Worm (Caenorhabditis elegans) whole organism, L4 larva: ENCODE measurements around the gene R05F9.7.
"Not testable (repeated sequence)": the region's sequence is repeated elsewhere in the genome, so short reads cannot be mapped to it uniquely, and the experiment has no call there.

Experiments used
- F10B5.3 ChIP-seq: sonication (generic microtip); optimal IDR thresholded peaks from 2 replicates; lab custom pipeline; 2016; ENCODE audit warnings: mild to moderate bottlenecking, missing genetic modification characterization, missing compliant biosample characterization
- F37D6.2 ChIP-seq: sonication (generic microtip); optimal IDR thresholded peaks from 2 replicates; lab custom pipeline; 2016; ENCODE audit warnings: mild to moderate bottlenecking, missing genetic modification characterization, missing compliant biosample characterization
- T26A8.4 ChIP-seq: fragments of 200-800 bp; sonication (Bioruptor generic); IDR thresholded peaks from 2 replicates; pipeline ENCODE4 v1.3.6; 2022; ENCODE audit warnings: missing genetic modification characterization, missing compliant biosample characterization
- Y105C5A.15 ChIP-seq: fragments of 200-800 bp; sonication (Bioruptor generic); IDR thresholded peaks from 2 replicates; pipeline ENCODE4 v1.3.6; 2022; ENCODE audit warnings: missing genetic modification characterization, missing compliant biosample characterization
- ama-1 ChIP-seq: fragments of 150-350 bp; optimal IDR thresholded peaks from 2 replicates; lab custom pipeline; 2014; ENCODE audit warnings: inconsistent platforms, mixed read lengths
- arid-1 ChIP-seq: fragments of 200-800 bp; sonication (Bioruptor generic); conservative IDR thresholded peaks from 2 replicates; pipeline ENCODE4 v1.3.6; 2022; ENCODE audit warnings: missing genetic modification reagents, missing genetic modification characterization, missing compliant biosample characterization
- ceh-20 ChIP-seq: fragments of 200-800 bp; sonication (Bioruptor generic); IDR thresholded peaks from 2 replicates; pipeline ENCODE4 v1.3.6; 2022; ENCODE audit warnings: missing genetic modification reagents, missing genetic modification characterization, missing compliant biosample characterization
- ceh-82 ChIP-seq: sonication (generic microtip); optimal IDR thresholded peaks from 2 replicates; lab custom pipeline; 2017; ENCODE audit warnings: missing biosample characterization, missing genetic modification characterization
- ces-1 ChIP-seq: fragments of 150-350 bp; sonication (generic microtip); optimal IDR thresholded peaks from 4 replicates; lab custom pipeline; 2014; ENCODE audit warnings: missing biosample characterization, missing genetic modification reagents, missing genetic modification characterization
- ctbp-1 ChIP-seq: fragments of 200-800 bp; sonication (Bioruptor generic); IDR thresholded peaks from 2 replicates; pipeline ENCODE4 v1.3.6; 2022; ENCODE audit warnings: missing genetic modification reagents, missing genetic modification characterization, missing compliant biosample characterization
- daf-16 ChIP-seq, 3 experiments: sonication (generic microtip); optimal IDR thresholded peaks; 2 replicates each; lab custom pipeline; 2016 to 2017; ENCODE audit warnings: missing genetic modification characterization in 3 of 3, missing genetic modification reagents in 3 of 3, mild to moderate bottlenecking in 2 of 3, missing compliant biosample characterization in 2 of 3, missing biosample characterization in 1 of 3, moderate library complexity in 1 of 3
- daf-19 ChIP-seq: fragments of 200-800 bp; sonication (Bioruptor generic); conservative IDR thresholded peaks from 2 replicates; pipeline ENCODE4 v1.3.6; 2022; ENCODE audit warnings: missing genetic modification characterization, missing compliant biosample characterization
- duxl-1 ChIP-seq: sonication (generic microtip); optimal IDR thresholded peaks from 2 replicates; lab custom pipeline; 2016; ENCODE audit warnings: mild to moderate bottlenecking, missing genetic modification characterization, moderate library complexity, missing compliant biosample characterization; ENCODE audit not compliant: poor library complexity
- dve-1 ChIP-seq: sonication (generic microtip); optimal IDR thresholded peaks from 2 replicates; lab custom pipeline; 2017; ENCODE audit warnings: antibody characterized with exemption, mild to moderate bottlenecking, missing genetic modification characterization, missing compliant biosample characterization; ENCODE audit not compliant: insufficient read depth
- fkh-10 ChIP-seq: fragments of 150-350 bp; optimal IDR thresholded peaks from 2 replicates; lab custom pipeline; 2014; ENCODE audit warnings: missing biosample characterization, missing genetic modification reagents, missing genetic modification characterization
- hif-1 ChIP-seq, 2 experiments: sonication (generic microtip); optimal IDR thresholded peaks; 2 replicates each; lab custom pipeline; 2016 to 2017; ENCODE audit warnings: missing compliant biosample characterization in 2 of 2, missing genetic modification characterization in 2 of 2, missing genetic modification reagents in 2 of 2, missing genotype in 2 of 2, mild to moderate bottlenecking in 1 of 2
- hlh-11 ChIP-seq: fragments of 200-800 bp; sonication (Bioruptor generic); optimal IDR thresholded peaks from 2 replicates; lab custom pipeline; 2018; ENCODE audit warnings: mild to moderate bottlenecking, missing genetic modification characterization, missing compliant biosample characterization
- hlh-30 ChIP-seq: sonication (generic microtip); optimal IDR thresholded peaks from 2 replicates; lab custom pipeline; 2017; ENCODE audit warnings: antibody characterized with exemption, mild to moderate bottlenecking, missing genetic modification characterization, missing compliant biosample characterization; ENCODE audit not compliant: insufficient read depth
- hmg-1.1 ChIP-seq: fragments of 200-800 bp; sonication (Bioruptor generic); IDR thresholded peaks from 2 replicates; pipeline ENCODE4 v1.3.6; 2022; ENCODE audit warnings: missing genetic modification reagents, missing genetic modification characterization, missing compliant biosample characterization
- jun-1 ChIP-seq: fragments of 150-350 bp; optimal IDR thresholded peaks from 2 replicates; lab custom pipeline; 2014; ENCODE audit warnings: missing biosample characterization, missing genetic modification reagents, missing genetic modification characterization
- lin-1 ChIP-seq: fragments of 200-800 bp; sonication (Bioruptor generic); IDR thresholded peaks from 2 replicates; pipeline ENCODE4 v1.3.6; 2022; ENCODE audit warnings: missing genetic modification reagents, missing genetic modification characterization, missing compliant biosample characterization
- lin-13 ChIP-seq: fragments of 150-350 bp; optimal IDR thresholded peaks from 2 replicates; lab custom pipeline; 2014; ENCODE audit warnings: missing biosample characterization, missing genetic modification reagents, missing genetic modification characterization
- lin-38 ChIP-seq: fragments of 200-800 bp; sonication (Bioruptor generic); IDR thresholded peaks from 2 replicates; pipeline ENCODE4 v1.3.6; 2022; ENCODE audit warnings: missing genetic modification reagents, missing genetic modification characterization, missing compliant biosample characterization
- lsy-2 ChIP-seq, 2 experiments: fragments of 150-350 bp in 1 of 2; sonication (generic microtip) in 1 of 2; optimal IDR thresholded peaks; 2 replicates each; lab custom pipeline; 2014 to 2017; ENCODE audit warnings: missing biosample characterization in 2 of 2, missing genetic modification characterization in 2 of 2
- madf-9 ChIP-seq: fragments of 200-800 bp; sonication (Bioruptor generic); conservative IDR thresholded peaks from 2 replicates; pipeline ENCODE4 v1.3.6; 2022; ENCODE audit warnings: missing genetic modification reagents, missing genetic modification characterization, missing compliant biosample characterization
- mdl-1 ChIP-seq, 2 experiments: fragments of 150-350 bp in 1 of 2; sonication (generic microtip) in 1 of 2; optimal IDR thresholded peaks; 2 replicates each; lab custom pipeline; 2014 to 2017; ENCODE audit warnings: missing biosample characterization in 2 of 2, missing genetic modification characterization in 2 of 2
- mdt-29 ChIP-seq: fragments of 200-800 bp; sonication (Bioruptor generic); IDR thresholded peaks from 2 replicates; pipeline ENCODE4 v1.3.6; 2022; ENCODE audit warnings: missing genetic modification reagents, missing genetic modification characterization, missing compliant biosample characterization
- mep-1 ChIP-seq: fragments of 150-350 bp; sonication (generic microtip); optimal IDR thresholded peaks from 3 replicates; lab custom pipeline; 2014; ENCODE audit warnings: missing biosample characterization, missing genetic modification characterization
- nhr-102 ChIP-seq: sonication (generic microtip); optimal IDR thresholded peaks from 2 replicates; lab custom pipeline; 2016; ENCODE audit warnings: mild to moderate bottlenecking, missing genetic modification characterization, moderate library complexity, missing compliant biosample characterization
- nhr-11 ChIP-seq: fragments of 150-350 bp; optimal IDR thresholded peaks from 2 replicates; lab custom pipeline; 2014; ENCODE audit warnings: missing biosample characterization, missing genetic modification characterization
- nhr-41 ChIP-seq: fragments of 200-800 bp; sonication (Bioruptor generic); IDR thresholded peaks from 2 replicates; pipeline ENCODE4 v1.3.6; 2022; ENCODE audit warnings: missing genetic modification reagents, missing genetic modification characterization, missing compliant biosample characterization
- nhr-48 ChIP-seq: sonication (generic microtip); optimal IDR thresholded peaks from 2 replicates; lab custom pipeline; 2016; ENCODE audit warnings: mild to moderate bottlenecking, missing genetic modification characterization, missing compliant biosample characterization
- nhr-77 ChIP-seq: fragments of 150-350 bp; optimal IDR thresholded peaks from 2 replicates; lab custom pipeline; 2014; ENCODE audit warnings: missing biosample characterization, missing genetic modification characterization
- pha-4 ChIP-seq, 2 experiments: fragments of 150-350 bp in 1 of 2; fragments of 200-800 bp in 1 of 2; sonication (Bioruptor generic) in 1 of 2; IDR thresholded peaks in 1 of 2; optimal IDR thresholded peaks in 1 of 2; 2 replicates each; pipeline versions ENCODE4 v1.3.6 to Lab custom; 2014 to 2022; ENCODE audit warnings: missing genetic modification characterization in 2 of 2, missing genetic modification reagents in 2 of 2, missing biosample characterization in 1 of 2, missing compliant biosample characterization in 1 of 2
- php-3 ChIP-seq: fragments of 200-800 bp; sonication (Bioruptor generic); IDR thresholded peaks from 2 replicates; pipeline ENCODE4 v1.3.6; 2022; ENCODE audit warnings: missing genetic modification reagents, missing genetic modification characterization, missing compliant biosample characterization
- rbr-2 ChIP-seq: sonication (generic microtip); optimal IDR thresholded peaks from 2 replicates; lab custom pipeline; 2016; ENCODE audit warnings: missing genotype, missing genetic modification characterization, missing compliant biosample characterization
- set-16 ChIP-seq: fragments of 200-800 bp; sonication (Bioruptor generic); IDR thresholded peaks from 2 replicates; pipeline ENCODE4 v1.3.6; 2022; ENCODE audit warnings: missing genetic modification reagents, missing genetic modification characterization, missing compliant biosample characterization
- snpc-4 ChIP-seq: fragments of 150-350 bp; optimal IDR thresholded peaks from 2 replicates; lab custom pipeline; 2014; ENCODE audit warnings: missing biosample characterization, missing genetic modification characterization
- spr-1 ChIP-seq: sonication (generic microtip); optimal IDR thresholded peaks from 2 replicates; lab custom pipeline; 2016; ENCODE audit warnings: mild to moderate bottlenecking, missing genetic modification characterization, missing compliant biosample characterization
- tra-1 ChIP-seq: fragments of 200-800 bp; sonication (Bioruptor generic); IDR thresholded peaks from 2 replicates; pipeline ENCODE4 v1.3.6; 2022; ENCODE audit warnings: missing genetic modification reagents, missing genetic modification characterization, missing compliant biosample characterization
- unc-130 ChIP-seq: sonication (generic microtip); optimal IDR thresholded peaks from 2 replicates; lab custom pipeline; 2016; ENCODE audit warnings: missing genetic modification reagents, missing genetic modification characterization, missing compliant biosample characterization
- unc-39 ChIP-seq: sonication (generic microtip); optimal IDR thresholded peaks from 2 replicates; lab custom pipeline; 2017; ENCODE audit warnings: missing biosample characterization, missing genetic modification characterization
- unc-62 ChIP-seq, 3 experiments: fragments of 150-350 bp in 1 of 3; sonication (generic microtip); optimal IDR thresholded peaks in 2 of 3; peaks in 1 of 3; 1 replicate in 1 of 3; 2 replicates in 2 of 3; lab custom pipeline; 2014 to 2017; ENCODE audit warnings: missing biosample characterization in 3 of 3, missing genetic modification characterization in 3 of 3, missing genetic modification reagents in 3 of 3, missing genotype in 1 of 3
- zag-1 ChIP-seq: fragments of 150-350 bp; optimal IDR thresholded peaks from 2 replicates; lab custom pipeline; 2014; ENCODE audit warnings: missing biosample characterization, missing genetic modification characterization
- zip-2 ChIP-seq: fragments of 150-350 bp; optimal IDR thresholded peaks from 2 replicates; lab custom pipeline; 2014; ENCODE audit warnings: missing biosample characterization, missing genetic modification characterization
- ztf-7 ChIP-seq: fragments of 150-350 bp; optimal IDR thresholded peaks from 2 replicates; lab custom pipeline; 2014; ENCODE audit warnings: missing biosample characterization, missing genetic modification characterization

Gene R05F9.7

DNA sequence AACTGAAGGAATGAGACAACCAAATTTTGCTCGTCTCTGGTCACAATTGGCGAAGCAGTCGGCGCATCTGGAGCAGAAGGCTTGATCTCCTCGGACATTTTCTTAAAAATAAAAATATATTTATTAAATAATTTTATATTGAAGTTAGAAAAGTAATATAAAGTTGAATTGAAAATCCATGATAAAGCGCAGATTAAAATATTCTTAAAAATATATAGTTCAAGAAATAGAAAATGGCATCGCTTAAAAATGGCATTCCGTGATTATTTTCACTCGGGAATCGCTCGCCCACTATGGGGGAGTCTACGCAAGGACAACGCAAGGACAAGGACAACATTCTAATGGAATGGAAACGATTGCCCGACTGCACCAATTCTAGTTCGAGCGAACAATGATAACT is 17.6 kb downstream of the R05F9.7 start, which contains the start of gene sgt-1:
Gene sgt-1 (minus strand): TSS at position 101 of the 400 bp plus-strand sequence.
- TF ChIP-seq Y105C5A.15; zip-2 (tag; lab: Kevin White, UChicago); jun-1 (tag; lab: Kevin White, UChicago): not testable (repeated sequence)

DNA sequence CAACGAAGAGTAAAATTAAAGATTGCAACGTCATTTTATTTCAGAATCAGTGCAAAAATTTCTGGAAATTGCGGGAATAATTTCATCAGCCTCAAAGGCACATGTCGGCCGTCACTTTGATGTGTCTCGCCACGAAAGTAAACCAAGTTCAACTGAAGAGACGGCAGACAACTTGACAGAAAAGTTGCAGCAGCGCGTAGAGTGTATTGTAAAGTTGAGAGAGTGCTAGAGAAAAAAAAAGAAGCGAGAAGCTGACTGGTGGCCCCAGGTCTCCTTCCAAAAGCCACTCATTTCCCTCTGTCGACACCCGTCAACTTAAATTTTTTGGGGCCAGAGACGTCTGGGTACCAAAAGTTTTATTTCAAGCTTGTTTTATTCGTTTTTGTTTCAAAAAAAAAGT is 18.2 kb downstream of the R05F9.7 start:
- TF ChIP-seq mep-1 (tag; lab: Kevin White, UChicago) = peak; percentile 78
- peak; percentile 71 for TF ChIP-seq nhr-11 (tag; lab: Kevin White, UChicago)
- peak; percentile 89 for TF ChIP-seq hlh-30 (tag; lab: Kevin White, UChicago)
- TF ChIP-seq set-16 (GFP tag; lab: Robert Waterston, UW) = 0 out of 2 replicates have a peak, but pooled peaks have one; percentile 11
- TF ChIP-seq php-3 = 0 out of 2 replicates have a peak, but pooled peaks have one; percentile 37
- peak; percentile 77 for TF ChIP-seq nhr-77
- TF ChIP-seq nhr-48 (tag; lab: Kevin White, UChicago) = peak; percentile 13
- TF ChIP-seq dve-1 (tag; lab: Kevin White, UChicago) = peak; percentile 75
- TF ChIP-seq nhr-41 (GFP tag; lab: Robert Waterston, UW) = no peak
- peak; percentile 74 for TF ChIP-seq lin-38
- TF ChIP-seq F37D6.2 = peak; percentile 40
- peak; percentile 45; the same call in 1 of the 2 replicates for TF ChIP-seq tra-1
- TF ChIP-seq unc-39 (tag; lab: Kevin White, UChicago) = no peak
- TF ChIP-seq ztf-7 (tag; lab: Kevin White, UChicago) = no peak
- TF ChIP-seq rbr-2 = peak; percentile 64
- TF ChIP-seq daf-16 (GFP tag; optimal IDR thresholded peaks at IDR 0.05; lab: Kevin White, UChicago) = peak in 1 of 2 experiments; percentile 16
- peak; percentile 64 for TF ChIP-seq daf-16 (tag; optimal IDR thresholded peaks at IDR 0.05; lab: Kevin White, UChicago)
- TF ChIP-seq F10B5.3 (tag; lab: Kevin White, UChicago) = no peak
- no peak for TF ChIP-seq daf-19 (GFP tag; lab: Robert Waterston, UW)
- TF ChIP-seq lin-1 (GFP tag; lab: Robert Waterston, UW) = no peak
- 0 out of 2 replicates have a peak, but pooled peaks have one; percentile 42 for TF ChIP-seq madf-9 (GFP tag; lab: Robert Waterston, UW)
- TF ChIP-seq ceh-20 (GFP tag; lab: Robert Waterston, UW) = peak; percentile 66; the same call in 1 of the 2 replicates
- peak; percentile 79 for TF ChIP-seq hmg-1.1 (GFP tag; lab: Robert Waterston, UW)
- peak; percentile 41; the same call in 1 of the 2 replicates for TF ChIP-seq ctbp-1 (GFP tag; lab: Robert Waterston, UW)
- TF ChIP-seq mdl-1 (tag; optimal IDR thresholded peaks at IDR 0.05; lab: Kevin White, UChicago) = peak; percentile 37 to 86
- TF ChIP-seq spr-1 = no peak
- peak; percentile 60 for TF ChIP-seq lin-13 (GFP tag; lab: Kevin White, UChicago)
- peak; percentile 9 for TF ChIP-seq ces-1 (GFP tag; lab: Kevin White, UChicago)
- peak; percentile 16 to 84 for TF ChIP-seq lsy-2 (tag; optimal IDR thresholded peaks at IDR 0.05; lab: Kevin White, UChicago)
- peak; percentile 37; the same call in 1 of the 2 replicates for TF ChIP-seq pha-4 (GFP tag; IDR thresholded peaks at IDR 0.05; lab: Robert Waterston, UW)
- TF ChIP-seq pha-4 (tag; optimal IDR thresholded peaks at IDR 0.05; lab: Kevin White, UChicago) = peak; percentile 23
- peak; percentile 58; the same call in 1 of the 2 replicates for TF ChIP-seq mdt-29 (GFP tag; lab: Robert Waterston, UW)
- TF ChIP-seq ama-1 (lab: Kevin White, UChicago) = peak; percentile 50
- 0 out of 2 replicates have a peak, but pooled peaks have one; percentile 37 for TF ChIP-seq T26A8.4 (GFP tag; lab: Robert Waterston, UW)
- TF ChIP-seq snpc-4 (tag; lab: Kevin White, UChicago) = peak; percentile 7
- peak in 1 of 2 experiments; percentile 67 for TF ChIP-seq hif-1 (tag; optimal IDR thresholded peaks at IDR 0.05; lab: Kevin White, UChicago)
- no peak for TF ChIP-seq zag-1 (tag; lab: Kevin White, UChicago)
- TF ChIP-seq fkh-10 = peak; percentile 33
- TF ChIP-seq ceh-82 (tag; lab: Kevin White, UChicago) = no peak
- TF ChIP-seq hlh-11 (tag; lab: Kevin White, UChicago) = peak; percentile 83
- TF ChIP-seq nhr-102 (tag; lab: Kevin White, UChicago) = peak; percentile 11
- TF ChIP-seq unc-130 (GFP tag; lab: Kevin White, UChicago) = peak; percentile 64
- TF ChIP-seq unc-62 (GFP tag; optimal IDR thresholded peaks at IDR 0.05 in 1 of 2; lab: Kevin White, UChicago) = peak in 1 of 2 experiments; percentile 98
- no peak for TF ChIP-seq unc-62 (tag; optimal IDR thresholded peaks at IDR 0.05; lab: Kevin White, UChicago)
- TF ChIP-seq duxl-1 = no peak
- TF ChIP-seq arid-1 = peak; percentile 68; the same call in 1 of the 2 replicates
